Fruit fly (Drosophila melanogaster): ENCODE data around the gene bur.

Gene bur

dm6 chr2L:21142501-21142849 lies 37.0 kb downstream of the bur start:
- no peak for TF ChIP-seq noc (tag; optimal IDR thresholded peaks at IDR 0.05)

dm6 chr2L:21141714-21142500 lies 37.6 kb downstream of the bur start, which contains the start of gene Dap160:
Dap160 (minus strand) TSS chr2L:21142347.
- TF ChIP-seq noc (tag; optimal IDR thresholded peaks at IDR 0.05), result no peak

dm6 chr2L:21135764-21136163 lies 43.7 kb downstream of the bur start:
- no peak for TF ChIP-seq noc (tag; optimal IDR thresholded peaks at IDR 0.05)
